Worm (Caenorhabditis elegans): ENCODE measurements around the gene cyp-42A1.
A peak's percentile ranks its signal among the peaks of the same experiment; 100 is the strongest.

The cyp-42A1 gene

ce11 chrV:18907519-18907918 is 4.3 kb upstream of the cyp-42A1 start:
- TF ChIP-seq lsy-12 (tag; optimal IDR thresholded peaks at IDR 0.05) = no peak
- peak; percentile 74 for TF ChIP-seq elt-1 (tag; optimal IDR thresholded peaks at IDR 0.05)
- peak; percentile 52 for TF ChIP-seq nhr-25 (tag; optimal IDR thresholded peaks at IDR 0.05)
- no peak for TF ChIP-seq nhr-237 (tag; optimal IDR thresholded peaks at IDR 0.05)

- TF ChIP-seq ZK546.5 (tag; optimal IDR thresholded peaks at IDR 0.05) (no peak), skn-1 (tag; optimal IDR thresholded peaks at IDR 0.05) (no peak)
These were observed 2.2 kb upstream of the cyp-42A1 start for ce11 chrV:18909682-18910081.

- TF ChIP-seq ama-1 (optimal IDR thresholded peaks at IDR 0.05) (no peak), nhr-237 (tag; optimal IDR thresholded peaks at IDR 0.05) (no peak), ztf-4 (tag; optimal IDR thresholded peaks at IDR 0.05) (no peak), ceh-9 (tag; optimal IDR thresholded peaks at IDR 0.05) (no peak), fkh-2 (tag; optimal IDR thresholded peaks at IDR 0.05) (no peak), ceh-16 (tag; optimal IDR thresholded peaks at IDR 0.05) (no peak), nhr-25 (tag; optimal IDR thresholded peaks at IDR 0.05) (no peak), unc-39 (tag; optimal IDR thresholded peaks at IDR 0.05) (no peak), fos-1 (tag; optimal IDR thresholded peaks at IDR 0.05) (no peak), elt-3 (tag; optimal IDR thresholded peaks at IDR 0.05) (no peak), ceh-82 (tag; optimal IDR thresholded peaks at IDR 0.05) (no peak), egl-5 (tag; optimal IDR thresholded peaks at IDR 0.05) (no peak), jun-1 (tag; optimal IDR thresholded peaks at IDR 0.05) (no peak), mml-1 (tag; optimal IDR thresholded peaks at IDR 0.05) (no peak)
These were observed 719 bp downstream of the cyp-42A1 start for ce11 chrV:18912555-18912954.

- TF ChIP-seq egl-27 (tag; optimal IDR thresholded peaks at IDR 0.05) (no peak), fkh-10 (GFP tag; optimal IDR thresholded peaks at IDR 0.05) (no peak), elt-1 (tag; optimal IDR thresholded peaks at IDR 0.05) (no peak), nhr-43 (tag; optimal IDR thresholded peaks at IDR 0.05; ENCODE audit: poor library complexity, severe bottlenecking) (no peak)
These were observed 1.3 kb downstream of the cyp-42A1 start for ce11 chrV:18913120-18913519.

- TF ChIP-seq nhr-67 (tag; optimal IDR thresholded peaks at IDR 0.05) (no peak), ceh-28 (tag; optimal IDR thresholded peaks at IDR 0.05) (peak; percentile 67)
These were observed 5.6 kb downstream of the cyp-42A1 start for ce11 chrV:18917396-18917795.

- TF ChIP-seq pha-4 (tag; optimal IDR thresholded peaks at IDR 0.05) (no peak), ceh-28 (tag; optimal IDR thresholded peaks at IDR 0.05) (no peak), egl-5 (tag; optimal IDR thresholded peaks at IDR 0.05) (no peak), fkh-2 (tag; optimal IDR thresholded peaks at IDR 0.05) (no peak), lin-39 (tag; optimal IDR thresholded peaks at IDR 0.05) (no peak), daf-12 (tag; optimal IDR thresholded peaks at IDR 0.05) (no peak), nhr-28 (tag; optimal IDR thresholded peaks at IDR 0.05) (no peak), eor-1 (tag; optimal IDR thresholded peaks at IDR 0.05) (no peak), zag-1 (tag; optimal IDR thresholded peaks at IDR 0.05) (no peak), nhr-23 (tag; optimal IDR thresholded peaks at IDR 0.05) (no peak), aly-2 (tag; optimal IDR thresholded peaks at IDR 0.05) (no peak), ama-1 (optimal IDR thresholded peaks at IDR 0.05) (no peak)
These were observed 18.9 kb downstream of the cyp-42A1 start for ce11 chrV:18930748-18931147.

ce11 chrV:18931279-18931678 is 19.4 kb downstream of the cyp-42A1 start, which contains the start of gene ptr-22:
ptr-22 (minus strand) TSS chrV:18931379.
- TF ChIP-seq elt-3 (tag; optimal IDR thresholded peaks at IDR 0.05) = no peak

- TF ChIP-seq nhr-23 (tag; optimal IDR thresholded peaks at IDR 0.05) (peak; percentile 1), mdl-1 (tag; optimal IDR thresholded peaks at IDR 0.05) (no peak), nfya-1 (tag; optimal IDR thresholded peaks at IDR 0.05; ENCODE audit: insufficient read depth) (no peak)
These were observed 22.7 kb downstream of the cyp-42A1 start for ce11 chrV:18934539-18934938.

Measured in whole organism, L3 larva.